Worm (Caenorhabditis elegans) whole organism, early embryonic: Measurements from ENCODE around the gene Y56A3A.30.

ENCODE experiments used
- B0310.2 ChIP-seq: sonication (generic microtip); optimal IDR thresholded peaks from 2 replicates; lab custom pipeline; 2016; ENCODE audit warnings: mild to moderate bottlenecking, missing genetic modification characterization, missing compliant biosample characterization
- F13C5.2 ChIP-seq: sonication (generic microtip); optimal IDR thresholded peaks from 2 replicates; lab custom pipeline; 2017; ENCODE audit warnings: mild to moderate bottlenecking, missing genetic modification characterization, inconsistent platforms, missing compliant biosample characterization
- ama-1 ChIP-seq: fragments of 150-350 bp; optimal IDR thresholded peaks from 2 replicates; lab custom pipeline; 2014
- ets-7 ChIP-seq: sonication (generic microtip); optimal IDR thresholded peaks from 2 replicates; lab custom pipeline; 2016; ENCODE audit warnings: missing genotype, missing genetic modification characterization, missing compliant biosample characterization
- flt-1 ChIP-seq: fragments of 200-800 bp; sonication (Bioruptor generic); IDR thresholded peaks from 2 replicates; pipeline ENCODE4 v1.3.6; 2022; ENCODE audit warnings: missing genetic modification characterization, missing compliant biosample characterization
- pes-1 ChIP-seq: fragments of 200-800 bp; sonication (Bioruptor generic); IDR thresholded peaks from 2 replicates; pipeline ENCODE4 v1.3.6; 2022; ENCODE audit warnings: missing genetic modification reagents, missing genetic modification characterization, missing compliant biosample characterization

ce11 chrIII:12017999-12018398 lies 39.1 kb upstream of the Y56A3A.30 start:
- TF ChIP-seq ets-7 (no peak), ama-1 (lab: Kevin White, UChicago) (no peak), flt-1 (GFP tag; lab: Robert Waterston, UW) (no peak), pes-1 (GFP tag; lab: Robert Waterston, UW) (no peak), B0310.2 (tag; lab: Kevin White, UChicago) (no peak), F13C5.2 (no peak)
